Fruit fly (Drosophila melanogaster) whole organism, adult: ENCODE data around the gene cv.

ENCODE experiments used
- CG11617 ChIP-seq: fragments of 200-800 bp; sonication (Bioruptor generic); optimal IDR thresholded peaks from 2 replicates; lab custom pipeline; 2017; ENCODE audit warnings: mild to moderate bottlenecking, missing biosample characterization, missing genetic modification reagents, missing genetic modification characterization
- CG12768 ChIP-seq: fragments of 200-800 bp; sonication (Bioruptor generic); optimal IDR thresholded peaks from 2 replicates; lab custom pipeline; 2017; ENCODE audit warnings: missing biosample characterization, missing genetic modification characterization, mild to moderate bottlenecking, moderate library complexity, missing genetic modification reagents
- CG14711 ChIP-seq: fragments of 200-800 bp; sonication (Bioruptor generic); optimal IDR thresholded peaks from 2 replicates; lab custom pipeline; 2018; ENCODE audit warnings: missing biosample characterization, mild to moderate bottlenecking, missing genetic modification characterization, moderate library complexity
- CG1620 ChIP-seq: fragments of 200-800 bp; sonication (Bioruptor generic); optimal IDR thresholded peaks from 2 replicates; lab custom pipeline; 2016; ENCODE audit warnings: missing biosample characterization, missing genetic modification characterization
- CG33017 ChIP-seq: fragments of 200-800 bp; sonication (Bioruptor generic); optimal IDR thresholded peaks from 2 replicates; lab custom pipeline; 2018; ENCODE audit warnings: missing biosample characterization, mild to moderate bottlenecking, missing genetic modification characterization, moderate library complexity
- CG5204 ChIP-seq: fragments of 200-800 bp; sonication (Bioruptor generic); optimal IDR thresholded peaks from 2 replicates; lab custom pipeline; 2016; ENCODE audit warnings: missing biosample characterization, missing genetic modification characterization
- CG7045 ChIP-seq: fragments of 200-800 bp; sonication (Bioruptor generic); optimal IDR thresholded peaks from 2 replicates; lab custom pipeline; 2017; ENCODE audit warnings: missing biosample characterization, mild to moderate bottlenecking, missing genetic modification characterization
- CG7101 ChIP-seq: fragments of 200-800 bp; sonication (Bioruptor generic); optimal IDR thresholded peaks from 2 replicates; lab custom pipeline; 2018; ENCODE audit warnings: missing biosample characterization, mild to moderate bottlenecking, missing genetic modification characterization, moderate library complexity
- Clk ChIP-seq: fragments of 200-800 bp; sonication (Bioruptor generic); optimal IDR thresholded peaks from 2 replicates; lab custom pipeline; 2017; ENCODE audit warnings: missing biosample characterization, missing genetic modification characterization
- Crg-1 ChIP-seq: fragments of 200-800 bp; sonication (Bioruptor generic); optimal IDR thresholded peaks from 2 replicates; lab custom pipeline; 2016; ENCODE audit warnings: missing biosample characterization, missing genetic modification characterization
- Hr96 ChIP-seq: fragments of 200-800 bp; sonication (Bioruptor generic); optimal IDR thresholded peaks from 2 replicates; lab custom pipeline; 2016; ENCODE audit warnings: missing biosample characterization, missing genetic modification characterization
- Mnt ChIP-seq: fragments of 200-800 bp; sonication (Bioruptor generic); optimal IDR thresholded peaks from 2 replicates; lab custom pipeline; 2016; ENCODE audit warnings: missing biosample characterization, mild to moderate bottlenecking, missing genetic modification characterization
- bab1 ChIP-seq: fragments of 200-800 bp; sonication (Bioruptor generic); optimal IDR thresholded peaks from 3 replicates; lab custom pipeline; 2019; ENCODE audit warnings: missing biosample characterization, mild to moderate bottlenecking, missing genetic modification characterization, moderate library complexity
- cic ChIP-seq: fragments of 200-800 bp; sonication (Bioruptor generic); optimal IDR thresholded peaks from 2 replicates; lab custom pipeline; 2017; ENCODE audit warnings: missing biosample characterization, mild to moderate bottlenecking, missing genetic modification characterization, moderate library complexity
- cnc ChIP-seq, 2 experiments: fragments of >200 bp; optimal IDR thresholded peaks; 2 replicates each; lab custom pipeline; 2017
- kay ChIP-seq: fragments of 200-800 bp; sonication (Bioruptor generic); peaks from one replicate; lab custom pipeline; 2016; ENCODE audit warnings: missing biosample characterization, missing genetic modification characterization, borderline replicate concordance
- ovo ChIP-seq: fragments of 200-800 bp; sonication (Bioruptor generic); optimal IDR thresholded peaks from 2 replicates; lab custom pipeline; 2016; ENCODE audit warnings: missing biosample characterization, missing genetic modification characterization
- pad ChIP-seq: fragments of 200-800 bp; sonication (Bioruptor generic); optimal IDR thresholded peaks from 3 replicates; lab custom pipeline; 2017; ENCODE audit warnings: missing biosample characterization, missing genetic modification characterization, mild to moderate bottlenecking, moderate library complexity, missing genetic modification reagents
- tj ChIP-seq: fragments of 200-800 bp; sonication (Bioruptor generic); optimal IDR thresholded peaks from 3 replicates; lab custom pipeline; 2017; ENCODE audit warnings: missing biosample characterization, mild to moderate bottlenecking, missing genetic modification characterization, moderate library complexity
- toe ChIP-seq: fragments of 200-800 bp; sonication (Bioruptor generic); optimal IDR thresholded peaks from 2 replicates; lab custom pipeline; 2016; ENCODE audit warnings: missing biosample characterization, missing genetic modification characterization

Gene cv

dm6 chrX:5699824-5700498 is 10.2 kb downstream of the cv start:
- TF ChIP-seq cic (GFP tag; lab: Kevin White, UChicago), result no peak
- no peak for TF ChIP-seq bab1 (GFP tag; lab: Kevin White, UChicago)
- TF ChIP-seq CG1620 (GFP tag; lab: Kevin White, UChicago), result no peak
- no peak for TF ChIP-seq CG5204

- TF ChIP-seq CG5204 (no peak), Hr96 (GFP tag; lab: Kevin White, UChicago) (no peak), CG33017 (tag; lab: Kevin White, UChicago) (no peak)
Measured at dm6 chrX:5705097-5705496, 15.3 kb downstream of the cv start.

dm6 chrX:5705899-5706312 is 16.1 kb downstream of the cv start:
- TF ChIP-seq CG1620 (GFP tag; lab: Kevin White, UChicago) (peak; percentile 33), Crg-1 (GFP tag; lab: Kevin White, UChicago) (no peak), CG33017 (tag; lab: Kevin White, UChicago) (peak; percentile 74), CG7101 (tag; lab: Kevin White, UChicago) (peak; percentile 72), cnc (optimal IDR thresholded peaks at IDR 0.05; lab: Kevin White, UChicago) (no peak), cic (GFP tag; lab: Kevin White, UChicago) (peak; percentile 33), Hr96 (GFP tag; lab: Kevin White, UChicago) (peak; percentile 50), CG7045 (GFP tag; lab: Kevin White, UChicago) (peak; percentile 64), CG11617 (peak; percentile 38), ovo (GFP tag; lab: Kevin White, UChicago) (no peak), CG14711 (tag; lab: Kevin White, UChicago) (peak; percentile 71), CG12768 (GFP tag; lab: Kevin White, UChicago) (peak; percentile 66), toe (GFP tag; lab: Kevin White, UChicago) (peak; percentile 34), CG5204 (peak; percentile 51), Clk (GFP tag; lab: Kevin White, UChicago) (peak; percentile 8), bab1 (GFP tag; lab: Kevin White, UChicago) (no peak), kay (peak; percentile 29), pad (GFP tag; lab: Kevin White, UChicago) (peak; percentile 32), tj (GFP tag; lab: Kevin White, UChicago) (peak; percentile 30), Mnt (GFP tag; lab: Kevin White, UChicago) (peak; percentile 39)

- TF ChIP-seq CG5204 (no peak), CG7045 (GFP tag; lab: Kevin White, UChicago) (no peak), pad (GFP tag; lab: Kevin White, UChicago) (no peak), CG33017 (tag; lab: Kevin White, UChicago) (no peak), Hr96 (GFP tag; lab: Kevin White, UChicago) (no peak), bab1 (GFP tag; lab: Kevin White, UChicago) (no peak)
Measured at dm6 chrX:5712966-5713365, 23.2 kb downstream of the cv start.

- no peak for TF ChIP-seq Mnt (GFP tag; lab: Kevin White, UChicago)
- TF ChIP-seq pad (GFP tag; lab: Kevin White, UChicago), result no peak
- TF ChIP-seq Clk (GFP tag; lab: Kevin White, UChicago), result no peak
- no peak for TF ChIP-seq Hr96 (GFP tag; lab: Kevin White, UChicago)
- no peak for TF ChIP-seq toe (GFP tag; lab: Kevin White, UChicago)
- TF ChIP-seq CG7101 (tag; lab: Kevin White, UChicago), result no peak
- no peak for TF ChIP-seq CG5204
- TF ChIP-seq CG7045 (GFP tag; lab: Kevin White, UChicago), result no peak
Measured at dm6 chrX:5714786-5715185, 25.0 kb downstream of the cv start.

- TF ChIP-seq CG7101 (tag; lab: Kevin White, UChicago) (peak; percentile 12), cic (GFP tag; lab: Kevin White, UChicago) (no peak), CG7045 (GFP tag; lab: Kevin White, UChicago) (no peak), CG11617 (peak; percentile 47), bab1 (GFP tag; lab: Kevin White, UChicago) (no peak), Clk (GFP tag; lab: Kevin White, UChicago) (no peak), CG33017 (tag; lab: Kevin White, UChicago) (peak; percentile 23), ovo (GFP tag; lab: Kevin White, UChicago) (peak; percentile 23)
Measured at dm6 chrX:5715455-5716227, 25.8 kb downstream of the cv start.
